Worm (Caenorhabditis elegans) whole organism, L4 larva: ENCODE results near the gene mrps-28.

Source experiments
- ama-1 ChIP-seq: fragments of 150-350 bp; optimal IDR thresholded peaks from 2 replicates; lab custom pipeline; 2014; ENCODE audit warnings: inconsistent platforms, mixed read lengths
- egl-27 ChIP-seq: sonication (generic microtip); optimal IDR thresholded peaks from 3 replicates; lab custom pipeline; 2017; ENCODE audit warnings: missing biosample characterization, missing genetic modification reagents, missing genetic modification characterization
- fkh-10 ChIP-seq: fragments of 150-350 bp; optimal IDR thresholded peaks from 2 replicates; lab custom pipeline; 2014; ENCODE audit warnings: missing biosample characterization, missing genetic modification reagents, missing genetic modification characterization
- lir-3 ChIP-seq: sonication (generic microtip); optimal IDR thresholded peaks from 2 replicates; lab custom pipeline; 2016; ENCODE audit warnings: mild to moderate bottlenecking, missing genetic modification characterization, missing compliant biosample characterization
- nhr-10 ChIP-seq: fragments of 150-350 bp; optimal IDR thresholded peaks from 2 replicates; lab custom pipeline; 2014; ENCODE audit warnings: missing biosample characterization, missing genetic modification characterization
- nhr-102 ChIP-seq: sonication (generic microtip); optimal IDR thresholded peaks from 2 replicates; lab custom pipeline; 2016; ENCODE audit warnings: mild to moderate bottlenecking, missing genetic modification characterization, moderate library complexity, missing compliant biosample characterization
- nhr-48 ChIP-seq: sonication (generic microtip); optimal IDR thresholded peaks from 2 replicates; lab custom pipeline; 2016; ENCODE audit warnings: mild to moderate bottlenecking, missing genetic modification characterization, missing compliant biosample characterization
- nhr-77 ChIP-seq: fragments of 150-350 bp; optimal IDR thresholded peaks from 2 replicates; lab custom pipeline; 2014; ENCODE audit warnings: missing biosample characterization, missing genetic modification characterization
- skn-1 ChIP-seq: fragments of 150-350 bp; optimal IDR thresholded peaks from 2 replicates; lab custom pipeline; 2014; ENCODE audit warnings: missing biosample characterization, missing genetic modification characterization
- snpc-4 ChIP-seq: fragments of 150-350 bp; optimal IDR thresholded peaks from 2 replicates; lab custom pipeline; 2014; ENCODE audit warnings: missing biosample characterization, missing genetic modification characterization
- unc-39 ChIP-seq: sonication (generic microtip); optimal IDR thresholded peaks from 2 replicates; lab custom pipeline; 2017; ENCODE audit warnings: missing biosample characterization, missing genetic modification characterization
- ztf-11 ChIP-seq: fragments of 150-350 bp; optimal IDR thresholded peaks from 2 replicates; lab custom pipeline; 2014; ENCODE audit warnings: missing biosample characterization, missing genetic modification characterization

DNA sequence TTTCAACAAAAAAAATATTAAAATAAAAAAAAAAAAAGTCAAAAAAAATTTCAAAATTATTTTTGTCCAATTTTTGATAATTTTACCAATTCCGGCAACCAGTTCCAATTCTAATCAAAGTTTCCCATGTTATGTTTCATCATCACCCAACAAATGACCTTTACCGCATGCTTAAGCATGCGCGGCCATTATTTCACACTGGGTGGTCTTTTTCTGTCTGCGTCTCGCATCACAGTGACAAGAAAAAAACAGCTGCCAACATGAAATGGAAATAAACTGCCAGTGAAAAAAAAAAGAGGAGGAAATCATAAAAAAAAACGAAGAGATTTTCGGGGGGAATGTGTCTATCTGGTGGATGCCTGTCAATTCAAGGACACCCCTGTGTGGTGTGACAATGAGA is 22.3 kb downstream of the mrps-28 start:
- TF ChIP-seq nhr-77 (no peak), ama-1 (lab: Kevin White, UChicago) (no peak), ztf-11 (tag; lab: Kevin White, UChicago) (no peak), unc-39 (tag; lab: Kevin White, UChicago) (no peak), lir-3 (tag; lab: Kevin White, UChicago) (no peak), nhr-10 (tag; lab: Kevin White, UChicago) (no peak), egl-27 (tag; lab: Kevin White, UChicago) (no peak), fkh-10 (GFP tag; lab: Kevin White, UChicago) (no peak), nhr-102 (tag; lab: Kevin White, UChicago) (no peak), nhr-48 (tag; lab: Kevin White, UChicago) (no peak), skn-1 (no peak), snpc-4 (tag; lab: Kevin White, UChicago) (no peak)
